Worm (Caenorhabditis elegans): ENCODE measurements around the gene F28C10.1.

The F28C10.1 gene

DNA sequence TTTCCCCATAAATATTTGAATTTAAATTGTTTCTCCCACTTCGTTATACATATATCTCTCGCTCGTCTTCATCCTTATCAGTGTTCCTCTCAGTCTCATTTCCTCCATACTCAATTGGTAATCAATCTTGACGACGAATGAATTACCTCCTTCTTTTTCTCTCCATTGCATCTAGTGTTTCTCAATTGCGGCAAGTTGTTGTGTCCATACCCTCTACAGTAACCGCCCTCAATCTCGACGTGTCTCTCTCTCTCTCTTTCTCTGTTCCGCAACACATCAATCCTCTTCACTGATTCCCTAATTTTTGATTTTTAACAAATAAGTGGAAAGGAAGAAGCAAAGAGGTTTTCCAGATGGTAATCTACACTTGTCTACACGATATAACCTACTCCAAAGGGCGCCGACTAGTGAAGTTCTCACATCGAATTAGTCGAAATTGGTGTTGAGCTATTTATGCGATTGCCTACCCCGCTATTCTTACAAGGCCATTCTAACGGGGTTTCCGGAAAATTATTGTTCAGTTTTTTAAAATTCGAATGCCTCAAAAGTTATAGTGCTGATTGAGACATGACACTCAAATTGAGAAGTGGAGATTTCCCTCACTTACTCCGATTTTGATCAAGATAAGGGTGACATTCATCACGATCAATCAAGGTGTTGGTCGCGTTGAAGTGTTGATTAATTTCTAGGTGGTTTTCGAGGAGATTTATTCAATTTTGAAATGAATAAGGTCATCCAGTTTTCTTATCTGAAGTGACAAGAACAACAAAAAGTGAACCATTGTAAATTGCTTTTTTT is 38.7 kb upstream of the F28C10.1 start:
- TF ChIP-seq ztf-25 (GFP tag; IDR thresholded peaks at IDR 0.05) = no peak
- TF ChIP-seq B0336.3 (GFP tag; IDR thresholded peaks at IDR 0.05) = no peak
- no peak for TF ChIP-seq F57A8.1 (GFP tag; optimal IDR thresholded peaks at IDR 0.05)
- TF ChIP-seq madf-3 (GFP tag; IDR thresholded peaks at IDR 0.05) = no peak
- no peak for TF ChIP-seq let-526 (GFP tag; IDR thresholded peaks at IDR 0.05)
- no peak for TF ChIP-seq dpl-1 (GFP tag; optimal IDR thresholded peaks at IDR 0.05)
- TF ChIP-seq F23B12.7 (tag; optimal IDR thresholded peaks at IDR 0.05; ENCODE audit: insufficient read depth) = no peak
- TF ChIP-seq gei-17 (GFP tag; optimal IDR thresholded peaks at IDR 0.05) = no peak
- TF ChIP-seq snpc-3.4 (tag; optimal IDR thresholded peaks at IDR 0.05) = no peak
- TF ChIP-seq bed-1 (GFP tag; IDR thresholded peaks at IDR 0.05) = no peak
- TF ChIP-seq madf-6 (GFP tag; IDR thresholded peaks at IDR 0.05) = no peak
- TF ChIP-seq madf-10 (tag; optimal IDR thresholded peaks at IDR 0.05) = no peak
- no peak for TF ChIP-seq K12H6.12 (tag; optimal IDR thresholded peaks at IDR 0.05)

DNA sequence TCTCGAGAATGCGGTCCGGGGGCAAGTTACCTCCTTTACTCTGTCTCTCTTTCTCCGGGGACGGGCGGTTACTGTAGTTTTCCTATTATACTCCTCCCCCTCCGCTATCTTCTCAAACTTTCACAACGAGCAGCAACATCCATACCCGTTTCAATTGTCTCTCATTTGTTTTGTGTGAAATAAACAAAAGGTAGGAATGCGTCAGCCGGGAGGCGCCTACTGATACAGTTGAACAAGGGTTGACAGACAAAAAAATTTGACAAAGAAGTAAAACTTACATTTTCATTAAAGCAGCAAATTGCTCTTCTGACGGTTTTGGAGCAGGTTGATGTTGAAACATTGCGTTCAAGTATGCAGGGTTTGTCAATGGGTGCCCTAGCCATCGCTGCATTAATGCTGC is 37.9 kb upstream of the F28C10.1 start:
- TF ChIP-seq snpc-1.3 (tag; optimal IDR thresholded peaks at IDR 0.05; ENCODE audit: insufficient read depth) (no peak), unc-130 (GFP tag; optimal IDR thresholded peaks at IDR 0.05) (no peak), dpl-1 (GFP tag; optimal IDR thresholded peaks at IDR 0.05) (no peak), snpc-3.4 (tag; optimal IDR thresholded peaks at IDR 0.05) (no peak), ztf-26 (tag; optimal IDR thresholded peaks at IDR 0.05) (no peak), repo-1 (tag; optimal IDR thresholded peaks at IDR 0.05) (no peak)

DNA sequence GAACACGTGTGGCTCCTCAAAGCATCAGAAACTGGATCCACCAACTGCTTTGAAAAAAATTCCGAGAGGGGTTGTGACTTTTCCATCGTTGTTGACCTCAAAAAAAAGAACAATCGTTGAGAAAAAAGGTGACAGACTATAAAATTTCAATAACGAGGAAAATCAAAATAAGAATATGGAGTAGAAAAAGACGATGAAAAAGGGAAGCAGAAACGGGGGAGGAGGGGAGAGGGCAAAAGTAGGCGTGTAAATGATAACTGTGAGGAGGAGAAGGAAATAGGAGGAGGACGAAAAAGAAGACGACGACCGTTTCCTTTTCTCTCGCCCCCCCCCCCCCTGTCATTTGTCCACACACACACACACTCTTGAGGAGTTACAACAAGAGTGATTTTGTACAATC is 36.1 kb upstream of the F28C10.1 start, which contains the start of gene B0310.2:
TSS of gene B0310.2 (minus strand) at position 101 of the 400 bp plus-strand sequence.
- TF ChIP-seq hlh-12 (tag; optimal IDR thresholded peaks at IDR 0.05) (no peak), snpc-1.3 (tag; optimal IDR thresholded peaks at IDR 0.05; ENCODE audit: insufficient read depth) (no peak), efl-1 (GFP tag; optimal IDR thresholded peaks at IDR 0.05) (no peak), nhr-120 (GFP tag; IDR thresholded peaks at IDR 0.05) (no peak), F55B11.4 (tag; optimal IDR thresholded peaks at IDR 0.05; ENCODE audit: borderline replicate concordance, insufficient read depth) (no peak), unc-130 (GFP tag; optimal IDR thresholded peaks at IDR 0.05) (no peak), F33H1.4 (GFP tag; IDR thresholded peaks at IDR 0.05) (no peak), rec-8 (tag; optimal IDR thresholded peaks at IDR 0.05) (no peak), Y53G8AR.9 (GFP tag; conservative IDR thresholded peaks at IDR 0.05) (no peak), cebp-1 (GFP tag; IDR thresholded peaks at IDR 0.05) (no peak), cebp-1 (tag; optimal IDR thresholded peaks at IDR 0.05) (no peak)

- TF ChIP-seq him-1 (tag; optimal IDR thresholded peaks at IDR 0.05) = no peak
- TF ChIP-seq lin-54 (GFP tag; optimal IDR thresholded peaks at IDR 0.05) = no peak
Measured at ce11 chrX:514023-514422, 28.9 kb upstream of the F28C10.1 start.

DNA sequence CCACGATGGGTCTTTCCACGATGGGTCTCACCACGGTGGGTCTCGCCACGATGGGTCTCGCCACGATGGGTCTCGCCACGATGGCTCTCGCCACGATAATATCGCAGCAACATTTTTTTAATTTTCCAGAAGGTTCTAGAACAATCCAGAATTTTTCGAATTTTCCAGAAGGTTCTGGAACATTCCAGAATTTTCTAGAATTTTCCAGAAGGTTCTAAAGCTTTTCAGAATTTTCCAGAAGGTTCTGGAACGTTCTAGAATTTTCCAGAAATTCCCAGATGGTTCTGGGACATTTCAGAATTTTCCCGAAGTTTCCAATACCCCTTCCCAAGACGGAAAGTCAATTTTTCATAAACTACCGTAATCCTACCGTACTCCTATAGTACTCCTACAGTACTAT is 26.1 kb upstream of the F28C10.1 start:
- peak; percentile 95 for TF ChIP-seq hsf-1 (GFP tag; IDR thresholded peaks at IDR 0.05)

DNA sequence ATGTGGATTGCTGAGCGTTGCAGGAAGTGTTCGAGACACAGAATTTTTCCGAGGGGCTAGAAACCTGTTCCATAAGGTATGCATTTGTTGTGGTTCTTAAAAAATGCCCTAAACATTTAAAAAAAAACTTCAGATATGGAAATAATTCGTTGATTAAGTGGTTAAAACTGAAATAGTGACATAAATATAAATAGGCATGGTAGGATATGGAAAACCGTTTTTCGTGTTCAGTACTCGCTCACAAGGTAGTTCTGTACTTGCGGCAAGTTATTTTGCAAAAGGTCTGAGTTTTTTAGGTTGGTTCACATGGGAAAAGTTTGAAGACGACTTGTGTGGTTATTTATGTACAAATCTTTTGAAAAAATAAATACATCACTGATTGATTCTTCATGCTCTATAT is 22.0 kb upstream of the F28C10.1 start, which contains the start of gene B0310.3:
TSS of gene B0310.3 (minus strand) at position 101 of the 400 bp plus-strand sequence.
- TF ChIP-seq mes-4 (tag; optimal IDR thresholded peaks at IDR 0.05) (no peak), bed-2 (GFP tag; IDR thresholded peaks at IDR 0.05) (no peak), Y53G8AR.9 (GFP tag; conservative IDR thresholded peaks at IDR 0.05) (no peak), D2030.7 (GFP tag; IDR thresholded peaks at IDR 0.05) (no peak), Y67H2A.10 (GFP tag; conservative IDR thresholded peaks at IDR 0.05) (no peak), fkh-3 (tag; optimal IDR thresholded peaks at IDR 0.05) (no peak), F55B11.4 (tag; optimal IDR thresholded peaks at IDR 0.05; ENCODE audit: borderline replicate concordance, insufficient read depth) (no peak), ztf-18 (tag; optimal IDR thresholded peaks at IDR 0.05) (no peak), hlh-26 (GFP tag; conservative IDR thresholded peaks at IDR 0.05) (no peak)

All from whole organism, young adult.